Fruit fly (Drosophila melanogaster) whole organism, embryonic: Measurements from ENCODE around the gene Oatp33Eb.

Experiments
- Atf3 ChIP-seq: fragments of 200-800 bp; sonication (Bioruptor generic); optimal IDR thresholded peaks from 3 replicates; lab custom pipeline; 2016; ENCODE audit warnings: missing biosample characterization, missing genetic modification characterization
- CG10267 ChIP-seq: fragments of 200-800 bp; sonication (Bioruptor generic); optimal IDR thresholded peaks from 2 replicates; lab custom pipeline; 2018; ENCODE audit warnings: missing biosample characterization, mild to moderate bottlenecking, missing genetic modification characterization, moderate library complexity
- CG10431 ChIP-seq: fragments of 200-800 bp; sonication (Bioruptor generic); optimal IDR thresholded peaks from 3 replicates; lab custom pipeline; 2018; ENCODE audit warnings: missing biosample characterization, mild to moderate bottlenecking, missing genetic modification characterization
- CG12391 ChIP-seq: fragments of 200-800 bp; sonication (Bioruptor generic); optimal IDR thresholded peaks from 3 replicates; lab custom pipeline; 2018; ENCODE audit warnings: missing biosample characterization, mild to moderate bottlenecking, missing genetic modification characterization, moderate library complexity
- CG13123 ChIP-seq: fragments of 200-800 bp; sonication (Bioruptor generic); optimal IDR thresholded peaks from 2 replicates; lab custom pipeline; 2016; ENCODE audit warnings: missing biosample characterization, missing genetic modification characterization
- CG13775 ChIP-seq: fragments of 200-800 bp; sonication (Bioruptor generic); optimal IDR thresholded peaks from 3 replicates; lab custom pipeline; 2017; ENCODE audit warnings: missing biosample characterization, mild to moderate bottlenecking, missing genetic modification characterization
- CG14860 ChIP-seq: fragments of 200-800 bp; sonication (Bioruptor generic); IDR thresholded peaks from 3 replicates; pipeline ENCODE4 v1.3.6; 2022; ENCODE audit warnings: missing biosample characterization, missing genetic modification characterization; ENCODE audit not compliant: partially characterized antibody
- CG15011 ChIP-seq: fragments of 200-800 bp; sonication (Bioruptor generic); optimal IDR thresholded peaks from 3 replicates; lab custom pipeline; 2018; ENCODE audit warnings: missing biosample characterization, mild to moderate bottlenecking, missing genetic modification characterization
- CG15696 ChIP-seq: fragments of 200-800 bp; sonication (Bioruptor generic); optimal IDR thresholded peaks from 2 replicates; lab custom pipeline; 2019; ENCODE audit warnings: missing biosample characterization, mild to moderate bottlenecking, missing genetic modification characterization, moderate library complexity
- CG1647 ChIP-seq: fragments of 200-800 bp; sonication (Bioruptor generic); optimal IDR thresholded peaks from 3 replicates; lab custom pipeline; 2016; ENCODE audit warnings: missing biosample characterization, missing genetic modification characterization
- CG17385 ChIP-seq: fragments of 200-800 bp; sonication (Bioruptor generic); optimal IDR thresholded peaks from 3 replicates; lab custom pipeline; 2018; ENCODE audit warnings: missing biosample characterization, mild to moderate bottlenecking, missing genetic modification characterization
- CG18764 ChIP-seq: fragments of 200-800 bp; sonication (Bioruptor generic); optimal IDR thresholded peaks from 3 replicates; lab custom pipeline; 2016; ENCODE audit warnings: missing biosample characterization, missing genetic modification characterization
- CG2199 ChIP-seq: fragments of 200-800 bp; sonication (Bioruptor generic); IDR thresholded peaks from 3 replicates; pipeline ENCODE4 v1.3.6; 2022; ENCODE audit warnings: missing biosample characterization, missing genetic modification characterization
- CG3065 ChIP-seq: fragments of 200-800 bp; sonication (Bioruptor generic); optimal IDR thresholded peaks from 2 replicates; lab custom pipeline; 2016; ENCODE audit warnings: missing biosample characterization, missing genetic modification characterization
- CG31365 ChIP-seq: fragments of 200-800 bp; sonication (Bioruptor generic); optimal IDR thresholded peaks from 2 replicates; lab custom pipeline; 2018; ENCODE audit warnings: missing biosample characterization, mild to moderate bottlenecking, missing genetic modification characterization
- CG31441 ChIP-seq: fragments of 200-800 bp; sonication (Bioruptor generic); IDR thresholded peaks from 2 replicates; pipeline ENCODE4 v1.3.6; 2022; ENCODE audit warnings: missing biosample characterization, missing genetic modification characterization
- CG6272 ChIP-seq: fragments of 200-800 bp; sonication (Bioruptor generic); IDR thresholded peaks from 2 replicates; pipeline ENCODE4 v1.3.6; 2022; ENCODE audit warnings: missing biosample characterization, missing genetic modification characterization
- CG6765 ChIP-seq: fragments of 200-800 bp; sonication (Bioruptor generic); optimal IDR thresholded peaks from 3 replicates; lab custom pipeline; 2017; ENCODE audit warnings: missing biosample characterization, mild to moderate bottlenecking, missing genetic modification characterization
- CG9727 ChIP-seq: fragments of 200-800 bp; sonication (Bioruptor generic); optimal IDR thresholded peaks from 3 replicates; lab custom pipeline; 2017; ENCODE audit warnings: missing biosample characterization, mild to moderate bottlenecking, missing genetic modification characterization
- CoRest ChIP-seq: fragments of 200-800 bp; sonication (Bioruptor generic); optimal IDR thresholded peaks from 3 replicates; lab custom pipeline; 2018; ENCODE audit warnings: missing biosample characterization, mild to moderate bottlenecking, missing genetic modification characterization, moderate library complexity
- Dek ChIP-seq: fragments of 200-800 bp; sonication (Bioruptor generic); optimal IDR thresholded peaks from 3 replicates; lab custom pipeline; 2019; ENCODE audit warnings: missing biosample characterization, mild to moderate bottlenecking, missing genetic modification characterization, moderate library complexity
- Doc2 ChIP-seq: fragments of 200-800 bp; sonication (Bioruptor generic); IDR thresholded peaks from 2 replicates; pipeline ENCODE4 v1.3.6; 2022; ENCODE audit warnings: missing biosample characterization, missing genetic modification characterization
- E2f1 ChIP-seq: fragments of 200-800 bp; sonication (Bioruptor generic); IDR thresholded peaks from 2 replicates; pipeline ENCODE4 v1.3.6; 2022; ENCODE audit warnings: missing biosample characterization, missing genetic modification characterization
- E2f2 ChIP-seq: fragments of 200-800 bp; sonication (Bioruptor generic); IDR thresholded peaks from 2 replicates; pipeline ENCODE4 v1.3.6; 2022; ENCODE audit warnings: missing biosample characterization, missing genetic modification characterization
- GATAe ChIP-seq: fragments of 200-800 bp; sonication (Bioruptor generic); conservative IDR thresholded peaks from 2 replicates; pipeline ENCODE4 v1.3.6; 2022; ENCODE audit warnings: missing biosample characterization, missing genetic modification characterization
- HHEX ChIP-seq: fragments of 200-800 bp; sonication (Bioruptor generic); optimal IDR thresholded peaks from 3 replicates; lab custom pipeline; 2017; ENCODE audit warnings: missing biosample characterization, mild to moderate bottlenecking, missing genetic modification characterization, missing genetic modification reagents
- Hey ChIP-seq: fragments of 200-800 bp; sonication (Bioruptor generic); optimal IDR thresholded peaks from 3 replicates; lab custom pipeline; 2018; ENCODE audit warnings: missing biosample characterization, mild to moderate bottlenecking, missing genetic modification characterization
- Hmr ChIP-seq: fragments of 200-800 bp; sonication (Bioruptor generic); optimal IDR thresholded peaks from 3 replicates; lab custom pipeline; 2017; ENCODE audit warnings: mild to moderate bottlenecking, missing biosample characterization, missing genetic modification reagents, missing genetic modification characterization
- Lpt ChIP-seq: fragments of >200 bp; optimal IDR thresholded peaks from 2 replicates; lab custom pipeline; 2018; ENCODE audit warnings: missing biosample characterization, missing genetic modification characterization
- Nf-YC ChIP-seq: fragments of 200-800 bp; optimal IDR thresholded peaks from 3 replicates; lab custom pipeline; 2019; ENCODE audit warnings: missing biosample characterization, mild to moderate bottlenecking, missing genetic modification characterization, moderate library complexity
- Ptx1 ChIP-seq: fragments of 200-800 bp; sonication (Bioruptor generic); IDR thresholded peaks from 2 replicates; pipeline ENCODE4 v1.3.6; 2022; ENCODE audit warnings: missing biosample characterization, missing genetic modification characterization
- Side ChIP-seq: fragments of 200-800 bp; sonication (Bioruptor generic); optimal IDR thresholded peaks from 2 replicates; lab custom pipeline; 2016; ENCODE audit warnings: missing biosample characterization, missing genetic modification characterization
- Sox100B ChIP-seq: fragments of 200-800 bp; sonication (Bioruptor generic); optimal IDR thresholded peaks from 3 replicates; lab custom pipeline; 2018; ENCODE audit warnings: missing biosample characterization, mild to moderate bottlenecking, missing genetic modification characterization
- Sry-β ChIP-seq: fragments of 200-800 bp; sonication (Bioruptor generic); optimal IDR thresholded peaks from 2 replicates; lab custom pipeline; 2018; ENCODE audit warnings: missing biosample characterization, mild to moderate bottlenecking, missing genetic modification characterization, moderate library complexity
- ara ChIP-seq: fragments of 200-800 bp; sonication (Bioruptor generic); IDR thresholded peaks from 2 replicates; pipeline ENCODE4 v1.3.6; 2022; ENCODE audit warnings: missing biosample characterization, missing genetic modification characterization
- az2 ChIP-seq: fragments of 200-800 bp; sonication (Bioruptor generic); optimal IDR thresholded peaks from 3 replicates; lab custom pipeline; 2016; ENCODE audit warnings: missing biosample characterization, missing genetic modification characterization
- bab2 ChIP-seq: fragments of 200-800 bp; sonication (Bioruptor generic); optimal IDR thresholded peaks from 2 replicates; lab custom pipeline; 2016; ENCODE audit warnings: missing biosample characterization, missing genetic modification characterization
- bbx ChIP-seq: fragments of 200-800 bp; sonication (Bioruptor generic); IDR thresholded peaks from 2 replicates; pipeline ENCODE4 v1.3.6; 2022; ENCODE audit warnings: missing biosample characterization, missing genetic modification characterization; ENCODE audit not compliant: partially characterized antibody
- chinmo ChIP-seq: fragments of 200-800 bp; sonication (Bioruptor generic); IDR thresholded peaks from 4 replicates; pipeline ENCODE4 v1.3.6; 2022; ENCODE audit warnings: missing biosample characterization, missing genetic modification characterization; ENCODE audit not compliant: partially characterized antibody
- mirr ChIP-seq: fragments of 200-800 bp; sonication (Bioruptor generic); optimal IDR thresholded peaks from 3 replicates; lab custom pipeline; 2018; ENCODE audit warnings: missing biosample characterization, mild to moderate bottlenecking, missing genetic modification characterization
- nerfin-1 ChIP-seq: fragments of 200-800 bp; sonication (Bioruptor generic); optimal IDR thresholded peaks from 3 replicates; lab custom pipeline; 2019; ENCODE audit warnings: missing biosample characterization, mild to moderate bottlenecking, missing genetic modification characterization, moderate library complexity
- pan ChIP-seq, 4 experiments: fragments of >200 bp in 3 of 4; fragments of 200-800 bp in 1 of 4; sonication (Bioruptor generic) in 1 of 4; optimal IDR thresholded peaks in 3 of 4; IDR thresholded peaks in 1 of 4; 2 replicates each; pipeline versions ENCODE4 v1.3.6 to Lab custom; 2017 to 2022; ENCODE audit warnings: missing biosample characterization in 2 of 4, missing genetic modification characterization in 2 of 4, mixed read lengths in 1 of 4
- seq ChIP-seq: fragments of 200-800 bp; sonication (Bioruptor generic); IDR thresholded peaks from 2 replicates; pipeline ENCODE4 v1.3.6; 2022; ENCODE audit warnings: missing biosample characterization, missing genetic modification characterization
- slbo ChIP-seq: fragments of 200-800 bp; sonication (Bioruptor generic); IDR thresholded peaks from 2 replicates; pipeline ENCODE4 v1.3.6; 2022; ENCODE audit warnings: missing biosample characterization, missing genetic modification characterization
- sna ChIP-seq: fragments of 200-800 bp; sonication (Bioruptor generic); IDR thresholded peaks from 2 replicates; pipeline ENCODE4 v1.3.6; 2022; ENCODE audit warnings: missing biosample characterization, missing genetic modification characterization; ENCODE audit not compliant: partially characterized antibody
- so ChIP-seq: fragments of 200-800 bp; sonication (Bioruptor generic); IDR thresholded peaks from 3 replicates; pipeline ENCODE4 v1.3.6; 2022; ENCODE audit warnings: missing biosample characterization, missing genetic modification characterization
- stc ChIP-seq: fragments of 200-800 bp; sonication (Bioruptor generic); IDR thresholded peaks from 2 replicates; pipeline ENCODE4 v1.3.6; 2022; ENCODE audit warnings: missing biosample characterization, missing genetic modification characterization
- tap ChIP-seq: fragments of 200-800 bp; optimal IDR thresholded peaks from 3 replicates; lab custom pipeline; 2019; ENCODE audit warnings: missing biosample characterization, mild to moderate bottlenecking, missing genetic modification characterization, moderate library complexity
- vnd ChIP-seq: fragments of 200-800 bp; sonication (Bioruptor generic); IDR thresholded peaks from 3 replicates; pipeline ENCODE4 v1.3.6; 2022; ENCODE audit warnings: missing biosample characterization, missing genetic modification characterization; ENCODE audit not compliant: partially characterized antibody

Oatp33Eb gene

dm6 chr2L:12493101-12493770, 45.0 kb downstream of the Oatp33Eb start (continued):
- TF ChIP-seq pan (optimal IDR thresholded peaks at IDR 0.05; lab: Kevin White, UChicago) (no peak), pan (GFP tag; optimal IDR thresholded peaks at IDR 0.05 in 1 of 2, IDR thresholded peaks at IDR 0.05 in 1 of 2) (no peak), Side (no peak), so (GFP tag; lab: Robert Waterston, UW) (0 out of 3 replicates have a peak, but pooled peaks have one; percentile 41), Dek (tag; lab: Kevin White, UChicago) (no peak), CG6765 (GFP tag; lab: Kevin White, UChicago) (peak; percentile 25), CG2199 (peak; percentile 88), Lpt (GFP tag; lab: Kevin White, UChicago) (no peak), CG9727 (GFP tag; lab: Kevin White, UChicago) (no peak), CG6272 (no peak), sna (no peak), CG14860 (no peak), nerfin-1 (tag; lab: Kevin White, UChicago) (no peak), E2f2 (0 out of 2 replicates have a peak, but pooled peaks have one; percentile 8), CG15011 (GFP tag; lab: Kevin White, UChicago) (no peak), Sox100B (GFP tag; lab: Kevin White, UChicago) (no peak), seq (GFP tag; lab: Robert Waterston, UW) (0 out of 2 replicates have a peak, but pooled peaks have one; percentile 12), CG31441 (GFP tag; lab: Robert Waterston, UW) (no peak), bab2 (GFP tag; lab: Kevin White, UChicago) (no peak), HHEX (GFP tag; lab: Kevin White, UChicago) (peak; percentile 1), CG10267 (tag; lab: Kevin White, UChicago) (no peak), chinmo (GFP tag; lab: Robert Waterston, UW) (0 out of 4 replicates have a peak, but pooled peaks have one; percentile 67), Doc2 (GFP tag; lab: Robert Waterston, UW) (no peak), az2 (no peak), CG3065 (GFP tag; lab: Kevin White, UChicago) (no peak), stc (GFP tag; lab: Robert Waterston, UW) (no peak), mirr (peak; percentile 74), CG1647 (no peak), GATAe (GFP tag; lab: Robert Waterston, UW) (no peak), bbx (GFP tag; lab: Robert Waterston, UW) (no peak), CoRest (tag; lab: Kevin White, UChicago) (no peak), Atf3 (GFP tag; lab: Kevin White, UChicago) (no peak), vnd (GFP tag; lab: Robert Waterston, UW) (no peak), CG10431 (GFP tag; lab: Kevin White, UChicago) (peak; percentile 24), ara (no peak), Sry-β (no peak), slbo (GFP tag; lab: Robert Waterston, UW) (no peak), tap (tag; lab: Kevin White, UChicago) (no peak), E2f1 (no peak), CG31365 (no peak), CG17385 (peak; percentile 33), CG13775 (GFP tag; lab: Kevin White, UChicago) (no peak), Nf-YC (tag; lab: Kevin White, UChicago) (no peak), CG12391 (tag; lab: Kevin White, UChicago) (no peak), CG13123 (GFP tag; lab: Kevin White, UChicago) (no peak), Hmr (GFP tag; lab: Kevin White, UChicago) (no peak), CG18764 (no peak), Ptx1 (GFP tag; lab: Robert Waterston, UW) (no peak), Hey (tag; lab: Kevin White, UChicago) (no peak), CG15696 (tag; lab: Kevin White, UChicago) (no peak)
